Worm (Caenorhabditis elegans) whole organism, midembryonic: ENCODE measurements around the gene R11E3.2.

ENCODE experiments used
- flt-1 ChIP-seq: fragments of 200-800 bp; sonication (Bioruptor generic); IDR thresholded peaks from 2 replicates; pipeline ENCODE4 v1.3.6; 2022; ENCODE audit warnings: missing genetic modification characterization, missing compliant biosample characterization
- med-1 ChIP-seq: sonication (generic microtip); optimal IDR thresholded peaks from 2 replicates; lab custom pipeline; 2017; ENCODE audit warnings: missing genetic modification characterization, mild to moderate bottlenecking, missing compliant biosample characterization, antibody characterized with exemption, missing genetic modification reagents; ENCODE audit not compliant: insufficient read depth
- ref-1 ChIP-seq: fragments of 200-800 bp; sonication (Bioruptor generic); conservative IDR thresholded peaks from 2 replicates; pipeline ENCODE4 v1.3.6; 2022; ENCODE audit warnings: missing genetic modification reagents, missing genetic modification characterization, missing compliant biosample characterization
- tab-1 ChIP-seq: fragments of 200-800 bp; sonication (Bioruptor generic); IDR thresholded peaks from 2 replicates; pipeline ENCODE4 v1.3.6; 2022; ENCODE audit warnings: missing genetic modification characterization, missing compliant biosample characterization
- ztf-29 ChIP-seq: fragments of 200-800 bp; sonication (Bioruptor generic); IDR thresholded peaks from 2 replicates; pipeline ENCODE4 v1.3.6; 2022; ENCODE audit warnings: missing genetic modification reagents, missing genetic modification characterization, missing compliant biosample characterization

DNA sequence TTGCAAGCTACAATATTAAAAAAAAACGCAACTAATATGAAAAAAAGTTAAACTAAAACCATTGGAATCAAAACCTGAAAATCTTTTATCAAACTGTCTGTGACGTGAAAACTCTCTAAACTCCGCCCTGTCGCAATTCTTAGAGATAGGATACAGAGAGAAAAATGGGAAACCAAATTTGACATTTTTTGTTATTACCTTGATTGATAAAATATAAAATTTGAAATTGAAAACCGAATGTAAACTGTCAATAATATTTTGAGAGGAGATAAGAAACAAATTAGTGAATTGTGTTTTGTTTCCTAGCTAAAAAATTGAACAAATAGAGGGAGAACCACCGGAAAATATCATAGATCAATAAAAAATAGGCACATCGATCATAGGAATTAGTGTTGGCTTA is 50.0 kb downstream of the R11E3.2 start:
- TF ChIP-seq med-1 (no peak), ref-1 (GFP tag; lab: Robert Waterston, UW) (no peak), ztf-29 (no peak), flt-1 (GFP tag; lab: Robert Waterston, UW) (no peak), tab-1 (no peak)
